Worm (Caenorhabditis elegans) whole organism, young adult: Measurements from ENCODE around the gene T26G10.4.

Experiments used
- B0019.2 ChIP-seq: fragments of 200-800 bp; sonication (Bioruptor generic); conservative IDR thresholded peaks from 2 replicates; pipeline ENCODE4 v1.3.6; 2022; ENCODE audit warnings: missing genetic modification reagents, missing genetic modification characterization, missing compliant biosample characterization
- C06A6.2 ChIP-seq: fragments of 200-800 bp; sonication (Bioruptor generic); conservative IDR thresholded peaks from 2 replicates; pipeline ENCODE4 v1.3.6; 2022; ENCODE audit warnings: missing genetic modification characterization, missing compliant biosample characterization
- F10E7.11 ChIP-seq: sonication (generic microtip); optimal IDR thresholded peaks from 2 replicates; lab custom pipeline; 2017; ENCODE audit warnings: mild to moderate bottlenecking, missing genetic modification characterization, moderate library complexity, missing compliant biosample characterization
- F52B5.7 ChIP-seq: sonication (generic microtip); optimal IDR thresholded peaks from 2 replicates; lab custom pipeline; 2016; ENCODE audit warnings: mild to moderate bottlenecking, missing genetic modification characterization, missing compliant biosample characterization
- F57A8.1 ChIP-seq: fragments of 200-800 bp; sonication (Bioruptor generic); optimal IDR thresholded peaks from 2 replicates; lab custom pipeline; 2018; ENCODE audit warnings: mild to moderate bottlenecking, missing genetic modification characterization, moderate library complexity, missing compliant biosample characterization
- F57C9.4 ChIP-seq: sonication (generic microtip); optimal IDR thresholded peaks from 2 replicates; lab custom pipeline; 2017; ENCODE audit warnings: mild to moderate bottlenecking, missing genetic modification characterization, missing compliant biosample characterization
- T07F8.4 ChIP-seq: sonication (generic microtip); optimal IDR thresholded peaks from 2 replicates; lab custom pipeline; 2016; ENCODE audit warnings: mild to moderate bottlenecking, missing genetic modification characterization, moderate library complexity, missing compliant biosample characterization
- Y79H2A.3 ChIP-seq: fragments of 200-800 bp; sonication (Bioruptor generic); conservative IDR thresholded peaks from 2 replicates; pipeline ENCODE4 v1.3.6; 2022; ENCODE audit warnings: missing genetic modification reagents, missing genetic modification characterization, missing compliant biosample characterization
- aptf-2 ChIP-seq: fragments of 200-800 bp; sonication (Bioruptor generic); conservative IDR thresholded peaks from 2 replicates; pipeline ENCODE4 v1.3.6; 2022; ENCODE audit warnings: missing genetic modification reagents, missing genetic modification characterization, missing compliant biosample characterization
- aptf-3 ChIP-seq: fragments of 200-800 bp; sonication (Bioruptor generic); IDR thresholded peaks from 2 replicates; pipeline ENCODE4 v1.3.6; 2022; ENCODE audit warnings: missing genetic modification characterization, missing compliant biosample characterization
- atf-7 ChIP-seq: sonication (generic microtip); optimal IDR thresholded peaks from 2 replicates; lab custom pipeline; 2017; ENCODE audit warnings: mild to moderate bottlenecking, missing genetic modification characterization, missing compliant biosample characterization
- attf-3 ChIP-seq: fragments of 200-800 bp; sonication (Bioruptor generic); conservative IDR thresholded peaks from 2 replicates; pipeline ENCODE4 v1.3.6; 2022; ENCODE audit warnings: missing genetic modification reagents, missing genetic modification characterization, missing compliant biosample characterization
- bed-1 ChIP-seq: fragments of 200-800 bp; sonication (Bioruptor generic); IDR thresholded peaks from 2 replicates; pipeline ENCODE4 v1.3.6; 2022; ENCODE audit warnings: missing genetic modification reagents, missing genetic modification characterization, missing compliant biosample characterization
- cebp-1 ChIP-seq, 2 experiments: fragments of 200-800 bp in 1 of 2; sonication (Bioruptor generic) in 1 of 2; sonication (generic microtip) in 1 of 2; IDR thresholded peaks in 1 of 2; optimal IDR thresholded peaks in 1 of 2; 2 replicates each; pipeline versions ENCODE4 v1.3.6 to Lab custom; 2017 to 2022; ENCODE audit warnings: missing compliant biosample characterization in 2 of 2, missing genetic modification characterization in 2 of 2, mild to moderate bottlenecking in 1 of 2, missing genetic modification reagents in 1 of 2, moderate library complexity in 1 of 2
- cebp-2 ChIP-seq: fragments of 200-800 bp; sonication (Bioruptor generic); IDR thresholded peaks from 2 replicates; pipeline ENCODE4 v1.3.6; 2022; ENCODE audit warnings: missing genetic modification characterization, missing compliant biosample characterization
- ceh-27 ChIP-seq: fragments of 200-800 bp; sonication (Bioruptor generic); optimal IDR thresholded peaks from 2 replicates; lab custom pipeline; 2018; ENCODE audit warnings: mild to moderate bottlenecking, missing genetic modification characterization, moderate library complexity, missing compliant biosample characterization
- ceh-58 ChIP-seq: fragments of 200-800 bp; sonication (Bioruptor generic); IDR thresholded peaks from 2 replicates; pipeline ENCODE4 v1.3.6; 2022; ENCODE audit warnings: missing genetic modification characterization, missing compliant biosample characterization
- chd-7 ChIP-seq: sonication (generic microtip); optimal IDR thresholded peaks from 2 replicates; lab custom pipeline; 2016; ENCODE audit warnings: mild to moderate bottlenecking, missing genetic modification characterization, moderate library complexity, missing compliant biosample characterization
- him-1 ChIP-seq: sonication (generic microtip); optimal IDR thresholded peaks from 2 replicates; lab custom pipeline; 2016; ENCODE audit warnings: missing genotype, missing genetic modification reagents, missing genetic modification characterization, missing compliant biosample characterization
- hlh-12 ChIP-seq: sonication (generic microtip); optimal IDR thresholded peaks from 2 replicates; lab custom pipeline; 2016; ENCODE audit warnings: missing genetic modification characterization, missing compliant biosample characterization
- let-526 ChIP-seq: fragments of 200-800 bp; sonication (Bioruptor generic); IDR thresholded peaks from 2 replicates; pipeline ENCODE4 v1.3.6; 2022; ENCODE audit warnings: missing genetic modification reagents, missing genetic modification characterization, missing compliant biosample characterization
- lin-26 ChIP-seq: fragments of 200-800 bp; sonication (Bioruptor generic); IDR thresholded peaks from 2 replicates; pipeline ENCODE4 v1.3.6; 2022; ENCODE audit warnings: missing genetic modification reagents, missing genetic modification characterization, missing compliant biosample characterization
- lin-54 ChIP-seq: fragments of 200-800 bp; sonication (Bioruptor generic); optimal IDR thresholded peaks from 2 replicates; lab custom pipeline; 2018; ENCODE audit warnings: mild to moderate bottlenecking, missing genetic modification characterization, missing compliant biosample characterization
- lir-1 ChIP-seq: fragments of 200-800 bp; sonication (Bioruptor generic); conservative IDR thresholded peaks from 2 replicates; pipeline ENCODE4 v1.3.6; 2022; ENCODE audit warnings: missing genetic modification reagents, missing genetic modification characterization, missing compliant biosample characterization
- lsl-1 ChIP-seq: fragments of 200-800 bp; sonication (Bioruptor generic); optimal IDR thresholded peaks from 2 replicates; lab custom pipeline; 2018; ENCODE audit warnings: mild to moderate bottlenecking, missing genetic modification characterization, moderate library complexity, missing compliant biosample characterization
- madf-10 ChIP-seq: sonication (generic microtip); optimal IDR thresholded peaks from 2 replicates; lab custom pipeline; 2016; ENCODE audit warnings: mild to moderate bottlenecking, missing genetic modification characterization, missing compliant biosample characterization
- mes-4 ChIP-seq: sonication (generic microtip); optimal IDR thresholded peaks from 2 replicates; lab custom pipeline; 2016; ENCODE audit warnings: missing genotype, missing genetic modification characterization, missing compliant biosample characterization
- nfyb-1 ChIP-seq: fragments of 200-800 bp; sonication (Bioruptor generic); IDR thresholded peaks from 2 replicates; pipeline ENCODE4 v1.3.6; 2022; ENCODE audit warnings: missing genetic modification reagents, missing genetic modification characterization, missing compliant biosample characterization
- nhr-27 ChIP-seq: fragments of 200-800 bp; sonication (Bioruptor generic); optimal IDR thresholded peaks from 2 replicates; lab custom pipeline; 2018; ENCODE audit warnings: mild to moderate bottlenecking, missing genetic modification characterization, moderate library complexity, missing compliant biosample characterization
- repo-1 ChIP-seq: sonication (generic microtip); optimal IDR thresholded peaks from 2 replicates; lab custom pipeline; 2017; ENCODE audit warnings: mild to moderate bottlenecking, missing genetic modification characterization, missing compliant biosample characterization
- rpc-1 ChIP-seq, 2 experiments: fragments of 150-350 bp in 1 of 2; sonication (generic microtip) in 1 of 2; optimal IDR thresholded peaks; 2 replicates each; lab custom pipeline; 2014 to 2018; ENCODE audit warnings: missing biosample characterization in 1 of 2, missing genetic modification characterization in 1 of 2, missing genetic modification reagents in 1 of 2, missing genotype in 1 of 2
- snpc-1.1 ChIP-seq: sonication (generic microtip); optimal IDR thresholded peaks from 2 replicates; lab custom pipeline; 2017; ENCODE audit warnings: missing genetic modification characterization, mild to moderate bottlenecking, missing compliant biosample characterization, antibody characterized with exemption, moderate library complexity, missing genotype, missing genetic modification reagents; ENCODE audit not compliant: insufficient read depth
- snpc-4 ChIP-seq, 5 experiments: fragments of 150-350 bp in 1 of 5; sonication (generic microtip) in 4 of 5; optimal IDR thresholded peaks; 2 replicates each; lab custom pipeline; 2014 to 2018; ENCODE audit warnings: missing genetic modification characterization in 5 of 5, missing biosample characterization in 3 of 5, antibody characterized with exemption in 2 of 5, mild to moderate bottlenecking in 2 of 5, missing compliant biosample characterization in 2 of 5, missing genotype in 2 of 5, moderate library complexity in 2 of 5, missing genetic modification reagents in 1 of 5
- somi-1 ChIP-seq: fragments of 200-800 bp; sonication (Bioruptor generic); optimal IDR thresholded peaks from 2 replicates; lab custom pipeline; 2018; ENCODE audit warnings: mild to moderate bottlenecking, missing genetic modification characterization, missing compliant biosample characterization
- tbp1 ChIP-seq: fragments of 200-800 bp; sonication (Bioruptor generic); optimal IDR thresholded peaks from 2 replicates; lab custom pipeline; 2018; ENCODE audit warnings: mild to moderate bottlenecking, missing genetic modification characterization, missing compliant biosample characterization
- zfh-2 ChIP-seq: fragments of 200-800 bp; sonication (Bioruptor generic); conservative IDR thresholded peaks from 2 replicates; pipeline ENCODE4 v1.3.6; 2022; ENCODE audit warnings: missing genetic modification reagents, missing genetic modification characterization, missing compliant biosample characterization
- ztf-3 ChIP-seq: fragments of 200-800 bp; sonication (Bioruptor generic); optimal IDR thresholded peaks from 2 replicates; lab custom pipeline; 2018; ENCODE audit warnings: mild to moderate bottlenecking, missing genetic modification characterization, missing compliant biosample characterization
- ztf-6 ChIP-seq: fragments of 200-800 bp; sonication (Bioruptor generic); IDR thresholded peaks from 2 replicates; pipeline ENCODE4 v1.3.6; 2022; ENCODE audit warnings: missing genetic modification reagents, missing genetic modification characterization, missing compliant biosample characterization

Gene T26G10.4

ce11 chrIII:9455980-9456658 lies 35.8 kb downstream of the T26G10.4 start, which contains the start of the genes rheb-1 and spk-1 (continued):
- TF ChIP-seq madf-10 (tag; lab: Kevin White, UChicago) (peak; percentile 84), bed-1 (GFP tag; lab: Robert Waterston, UW) (no peak), repo-1 (tag; lab: Kevin White, UChicago) (peak; percentile 35), snpc-4 (GFP tag; optimal IDR thresholded peaks at IDR 0.05; lab: Kevin White, UChicago) (peak; percentile 27), snpc-4 (tag; optimal IDR thresholded peaks at IDR 0.05; lab: Kevin White, UChicago) (peak; percentile 66 to 75 (median 72)), snpc-1.1 (tag; lab: Kevin White, UChicago) (no peak), F10E7.11 (tag; lab: Kevin White, UChicago) (no peak), aptf-2 (GFP tag; lab: Robert Waterston, UW) (no peak), somi-1 (peak; percentile 76), cebp-2 (GFP tag; lab: Robert Waterston, UW) (no peak), lin-54 (peak; percentile 84), atf-7 (tag; lab: Kevin White, UChicago) (peak; percentile 83), ceh-58 (GFP tag; lab: Robert Waterston, UW) (no peak), ztf-6 (GFP tag; lab: Robert Waterston, UW) (no peak), tbp1 (GFP tag; lab: Kevin White, UChicago) (peak; percentile 70), F52B5.7 (tag; lab: Kevin White, UChicago) (peak; percentile 38)

- TF ChIP-seq chd-7 (tag; lab: Kevin White, UChicago) (no peak), zfh-2 (GFP tag; lab: Robert Waterston, UW) (peak; percentile 88), F57A8.1 (GFP tag; lab: Kevin White, UChicago) (no peak), rpc-1 (optimal IDR thresholded peaks at IDR 0.05; lab: Kevin White, UChicago) (no peak), rpc-1 (tag; optimal IDR thresholded peaks at IDR 0.05; lab: Kevin White, UChicago) (no peak), cebp-1 (GFP tag; IDR thresholded peaks at IDR 0.05; lab: Robert Waterston, UW) (no peak), cebp-1 (tag; optimal IDR thresholded peaks at IDR 0.05; lab: Kevin White, UChicago) (peak; percentile 27), F52B5.7 (tag; lab: Kevin White, UChicago) (no peak)
- TF ChIP-seq, all 124 proteins: peak for 2
Observed at ce11 chrIII:9457192-9458103, 37.1 kb downstream of the T26G10.4 start.

- no peak for TF ChIP-seq lir-1 (GFP tag; lab: Robert Waterston, UW)
- no peak for TF ChIP-seq attf-3 (GFP tag; lab: Robert Waterston, UW)
- no peak for TF ChIP-seq him-1 (tag; lab: Kevin White, UChicago)
- TF ChIP-seq nfyb-1 (GFP tag; lab: Robert Waterston, UW) = no peak
- no peak for TF ChIP-seq B0019.2 (GFP tag; lab: Robert Waterston, UW)
- peak; percentile 72; the same call in 1 of the 2 replicates for TF ChIP-seq lin-26 (GFP tag; lab: Robert Waterston, UW)
- TF ChIP-seq hlh-12 (tag; lab: Kevin White, UChicago) = no peak
- TF ChIP-seq C06A6.2 = no peak
- 0 out of 2 replicates have a peak, but pooled peaks have one; percentile 47 for TF ChIP-seq aptf-3 (GFP tag; lab: Robert Waterston, UW)
- no peak for TF ChIP-seq let-526 (GFP tag; lab: Robert Waterston, UW)
- no peak for TF ChIP-seq T07F8.4 (tag; lab: Kevin White, UChicago)
- TF ChIP-seq mes-4 (tag; lab: Kevin White, UChicago) = no peak
- TF ChIP-seq zfh-2 (GFP tag; lab: Robert Waterston, UW) = peak; percentile 59
- peak; percentile 17 for TF ChIP-seq lsl-1
- TF ChIP-seq F57C9.4 (tag; lab: Kevin White, UChicago) = no peak
- no peak for TF ChIP-seq bed-1 (GFP tag; lab: Robert Waterston, UW)
- no peak for TF ChIP-seq ceh-27 (GFP tag; lab: Kevin White, UChicago)
- no peak for TF ChIP-seq ztf-3 (GFP tag; lab: Kevin White, UChicago)
- peak; percentile 31; the same call in 1 of the 2 replicates for TF ChIP-seq Y79H2A.3 (GFP tag; lab: Robert Waterston, UW)
- no peak for TF ChIP-seq cebp-1 (GFP tag; IDR thresholded peaks at IDR 0.05; lab: Robert Waterston, UW)
- TF ChIP-seq cebp-1 (tag; optimal IDR thresholded peaks at IDR 0.05; lab: Kevin White, UChicago) = no peak
- TF ChIP-seq nhr-27 (tag; lab: Kevin White, UChicago) = no peak
Observed at ce11 chrIII:9461894-9462784, 41.8 kb downstream of the T26G10.4 start.
